Worm (Caenorhabditis elegans) whole organism, early embryonic: Measurements from ENCODE around the gene metl-5.
"Not testable (repeated sequence)": the region's sequence is repeated elsewhere in the genome, so short reads cannot be mapped to it uniquely, and the experiment has no call there.

Experiments
- B0310.2 ChIP-seq: sonication (generic microtip); optimal IDR thresholded peaks from 2 replicates; lab custom pipeline; 2016; ENCODE audit warnings: mild to moderate bottlenecking, missing genetic modification characterization, missing compliant biosample characterization
- F13C5.2 ChIP-seq: sonication (generic microtip); optimal IDR thresholded peaks from 2 replicates; lab custom pipeline; 2017; ENCODE audit warnings: mild to moderate bottlenecking, missing genetic modification characterization, inconsistent platforms, missing compliant biosample characterization
- aly-1 ChIP-seq: sonication (generic microtip); optimal IDR thresholded peaks from 2 replicates; lab custom pipeline; 2016; ENCODE audit warnings: missing genetic modification characterization, missing compliant biosample characterization
- ama-1 ChIP-seq: fragments of 150-350 bp; optimal IDR thresholded peaks from 2 replicates; lab custom pipeline; 2014
- ceh-13 ChIP-seq: fragments of 200-800 bp; sonication (Bioruptor generic); optimal IDR thresholded peaks from 2 replicates; lab custom pipeline; 2018; ENCODE audit warnings: mild to moderate bottlenecking, missing genetic modification characterization, missing compliant biosample characterization
- ceh-36 ChIP-seq: sonication (generic microtip); optimal IDR thresholded peaks from 2 replicates; lab custom pipeline; 2016; ENCODE audit warnings: missing genetic modification characterization, inconsistent platforms, missing compliant biosample characterization
- ets-7 ChIP-seq: sonication (generic microtip); optimal IDR thresholded peaks from 2 replicates; lab custom pipeline; 2016; ENCODE audit warnings: missing genotype, missing genetic modification characterization, missing compliant biosample characterization
- flt-1 ChIP-seq: fragments of 200-800 bp; sonication (Bioruptor generic); IDR thresholded peaks from 2 replicates; pipeline ENCODE4 v1.3.6; 2022; ENCODE audit warnings: missing genetic modification characterization, missing compliant biosample characterization
- hmbx-1 ChIP-seq: sonication (generic microtip); optimal IDR thresholded peaks from 2 replicates; lab custom pipeline; 2016; ENCODE audit warnings: mild to moderate bottlenecking, missing genetic modification characterization, missing compliant biosample characterization
- hmg-4 ChIP-seq: fragments of 200-800 bp; sonication (Bioruptor generic); optimal IDR thresholded peaks from 2 replicates; lab custom pipeline; 2018; ENCODE audit warnings: mild to moderate bottlenecking, missing genetic modification characterization, missing compliant biosample characterization
- hnd-1 ChIP-seq: sonication (generic microtip); optimal IDR thresholded peaks from 2 replicates; lab custom pipeline; 2016; ENCODE audit warnings: missing genetic modification characterization, missing compliant biosample characterization
- pes-1 ChIP-seq: fragments of 200-800 bp; sonication (Bioruptor generic); IDR thresholded peaks from 2 replicates; pipeline ENCODE4 v1.3.6; 2022; ENCODE audit warnings: missing genetic modification reagents, missing genetic modification characterization, missing compliant biosample characterization
- scrt-1 ChIP-seq: fragments of 200-800 bp; sonication (Bioruptor generic); IDR thresholded peaks from 2 replicates; pipeline ENCODE4 v1.3.6; 2022; ENCODE audit warnings: missing genetic modification characterization, missing compliant biosample characterization
- sea-1 ChIP-seq: fragments of 200-800 bp; sonication (Bioruptor generic); conservative IDR thresholded peaks from 2 replicates; pipeline ENCODE4 v1.3.6; 2022; ENCODE audit warnings: missing genetic modification characterization, missing compliant biosample characterization
- tbx-11 ChIP-seq: fragments of 200-800 bp; sonication (Bioruptor generic); IDR thresholded peaks from 2 replicates; pipeline ENCODE4 v1.3.6; 2022; ENCODE audit warnings: missing genetic modification characterization, missing compliant biosample characterization
- tbx-37 ChIP-seq: fragments of 200-800 bp; sonication (Bioruptor generic); conservative IDR thresholded peaks from 2 replicates; pipeline ENCODE4 v1.3.6; 2022; ENCODE audit warnings: missing genetic modification reagents, missing genetic modification characterization, missing compliant biosample characterization
- tra-4 ChIP-seq: sonication (generic microtip); optimal IDR thresholded peaks from 2 replicates; lab custom pipeline; 2017; ENCODE audit warnings: missing genetic modification characterization, missing compliant biosample characterization

Gene metl-5

ce11 chrIII:4767869-4768645, 34.8 kb upstream of the metl-5 start:
- no peak for TF ChIP-seq sea-1
- no peak for TF ChIP-seq hmbx-1 (tag; lab: Kevin White, UChicago)
- TF ChIP-seq flt-1 (GFP tag; lab: Robert Waterston, UW) = no peak
- no peak for TF ChIP-seq tbx-37
- TF ChIP-seq B0310.2 (tag; lab: Kevin White, UChicago) = no peak
- no peak for TF ChIP-seq ceh-13 (GFP tag; lab: Kevin White, UChicago)
- TF ChIP-seq F13C5.2 (tag; lab: Kevin White, UChicago) = no peak
- no peak for TF ChIP-seq hnd-1 (tag; lab: Kevin White, UChicago)
- no peak for TF ChIP-seq tbx-11 (GFP tag; lab: Robert Waterston, UW)

- TF ChIP-seq tbx-37 (no peak), aly-1 (no peak), flt-1 (GFP tag; lab: Robert Waterston, UW) (no peak), ets-7 (tag; lab: Kevin White, UChicago) (no peak), pes-1 (no peak), sea-1 (no peak), hmbx-1 (tag; lab: Kevin White, UChicago) (no peak), ama-1 (lab: Kevin White, UChicago) (no peak), B0310.2 (tag; lab: Kevin White, UChicago) (no peak), ceh-13 (GFP tag; lab: Kevin White, UChicago) (no peak), ceh-36 (tag; lab: Kevin White, UChicago) (no peak), hnd-1 (tag; lab: Kevin White, UChicago) (no peak), tra-4 (tag; lab: Kevin White, UChicago) (no peak), F13C5.2 (tag; lab: Kevin White, UChicago) (no peak), hmg-4 (GFP tag; lab: Kevin White, UChicago) (no peak), tbx-11 (GFP tag; lab: Robert Waterston, UW) (no peak), scrt-1 (GFP tag; lab: Robert Waterston, UW) (no peak)
Observed at ce11 chrIII:4778003-4778402, 24.8 kb upstream of the metl-5 start, which contains the start of gene B0393.7. Gene B0393.7 (minus strand): TSS chrIII:4778103.

DNA sequence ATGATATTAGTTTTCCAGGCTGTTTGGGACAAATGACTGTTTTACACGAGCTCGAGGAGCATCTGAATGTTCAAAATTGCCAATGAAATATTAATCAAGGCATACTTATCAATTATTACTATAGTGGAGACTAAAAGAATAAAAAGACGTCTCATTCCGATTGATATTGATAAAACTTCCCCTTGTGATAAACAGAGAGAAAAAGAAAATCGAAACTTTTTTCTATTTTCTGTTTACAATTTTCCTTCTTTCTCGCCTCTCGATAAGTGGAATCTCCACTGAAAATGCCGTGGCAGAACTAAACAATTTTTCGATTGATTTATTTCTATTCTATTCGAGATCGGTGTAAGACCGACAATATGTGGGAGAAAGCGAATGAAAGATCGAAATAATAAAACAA, 23.0 kb upstream of the metl-5 start, which contains the start of gene B0393.9:
Gene B0393.9, minus strand, starts transcription at position 303 of the 400 bp plus-strand sequence.
- TF ChIP-seq hnd-1 (tag; lab: Kevin White, UChicago) = no peak
- TF ChIP-seq hmbx-1 (tag; lab: Kevin White, UChicago) = no peak
- TF ChIP-seq ceh-13 (GFP tag; lab: Kevin White, UChicago) = no peak
- no peak for TF ChIP-seq B0310.2 (tag; lab: Kevin White, UChicago)
- TF ChIP-seq ets-7 (tag; lab: Kevin White, UChicago) = no peak
- TF ChIP-seq pes-1 = no peak
- no peak for TF ChIP-seq ama-1 (lab: Kevin White, UChicago)
- no peak for TF ChIP-seq sea-1
- TF ChIP-seq F13C5.2 (tag; lab: Kevin White, UChicago) = no peak
- TF ChIP-seq tbx-37 = no peak
- TF ChIP-seq scrt-1 (GFP tag; lab: Robert Waterston, UW) = no peak
- TF ChIP-seq hmg-4 (GFP tag; lab: Kevin White, UChicago) = no peak
- no peak for TF ChIP-seq tbx-11 (GFP tag; lab: Robert Waterston, UW)
- TF ChIP-seq tra-4 (tag; lab: Kevin White, UChicago) = no peak
- TF ChIP-seq aly-1 = no peak

DNA sequence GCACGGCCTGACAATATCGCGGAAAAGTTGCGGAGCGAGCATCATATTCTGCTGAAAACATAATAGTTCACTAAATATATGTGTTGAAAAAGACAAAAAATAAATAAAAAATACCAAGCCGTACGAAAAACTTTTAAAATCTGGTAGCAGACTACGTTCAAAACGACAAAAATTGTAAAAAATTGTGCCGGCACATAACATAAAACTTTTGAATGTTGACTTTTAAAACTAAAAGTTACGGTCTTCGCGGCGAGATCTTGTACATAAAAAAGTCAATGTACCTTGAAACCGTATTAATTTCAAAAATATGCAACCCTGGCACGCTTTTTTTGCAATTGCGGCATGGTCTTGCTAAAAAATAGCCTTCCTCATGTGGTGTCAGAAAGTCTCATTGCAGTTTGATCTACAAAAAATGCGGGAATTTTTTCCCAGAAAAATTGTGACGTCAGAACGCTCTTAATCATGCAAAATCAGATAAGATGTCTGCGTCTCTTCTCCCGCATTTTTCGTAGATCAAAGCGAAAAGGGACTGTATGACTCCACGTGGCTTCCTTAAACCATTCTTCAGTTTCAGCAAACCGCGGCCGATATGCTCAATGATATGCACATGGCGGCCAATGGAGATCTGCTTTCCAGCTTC, 20.8 kb upstream of the metl-5 start, which contains the start of the genes gex-5 and C38D4.10:
Gene gex-5, minus strand, starts transcription at position 51 of the 640 bp plus-strand sequence.
Gene C38D4.10, plus strand, starts transcription at position 590 of the 640 bp plus-strand sequence.
- not testable (repeated sequence) for TF ChIP-seq ceh-36, B0310.2, tra-4 (tag; lab: Kevin White, UChicago)

- not testable (repeated sequence) for TF ChIP-seq ets-7 (tag; lab: Kevin White, UChicago); hnd-1 (tag; lab: Kevin White, UChicago); hmg-4 (GFP tag; lab: Kevin White, UChicago)
Observed at ce11 chrIII:4785131-4785530, 17.7 kb upstream of the metl-5 start, which contains the start of gene enu-3.2. Gene enu-3.2 (minus strand): TSS chrIII:4785235.

- TF ChIP-seq flt-1 (GFP tag; lab: Robert Waterston, UW) = no peak
- TF ChIP-seq scrt-1 (GFP tag; lab: Robert Waterston, UW) = no peak
- no peak for TF ChIP-seq hmg-4 (GFP tag; lab: Kevin White, UChicago)
- no peak for TF ChIP-seq tbx-11 (GFP tag; lab: Robert Waterston, UW)
- no peak for TF ChIP-seq ceh-36 (tag; lab: Kevin White, UChicago)
- TF ChIP-seq aly-1 = no peak
- no peak for TF ChIP-seq hmbx-1 (tag; lab: Kevin White, UChicago)
- TF ChIP-seq sea-1 = no peak
- TF ChIP-seq ets-7 (tag; lab: Kevin White, UChicago) = no peak
- TF ChIP-seq F13C5.2 (tag; lab: Kevin White, UChicago) = no peak
- no peak for TF ChIP-seq tra-4 (tag; lab: Kevin White, UChicago)
Observed at ce11 chrIII:4785714-4786113, 17.1 kb upstream of the metl-5 start, which contains the start of gene mel-28. Gene mel-28 (plus strand): TSS chrIII:4786080.
